Fruit fly (Drosophila melanogaster) whole organism, embryonic: ENCODE data around the gene CG31974.

ENCODE experiments used
- Bdp1 ChIP-seq: fragments of 200-800 bp; sonication (Bioruptor generic); optimal IDR thresholded peaks from 3 replicates; lab custom pipeline; 2016; ENCODE audit warnings: missing biosample characterization, missing genetic modification characterization
- CG10366 ChIP-seq: fragments of 200-800 bp; sonication (Bioruptor generic); IDR thresholded peaks from 2 replicates; pipeline ENCODE4 v1.3.6; 2022; ENCODE audit warnings: missing biosample characterization, missing genetic modification characterization
- CG10654 ChIP-seq: fragments of 200-800 bp; sonication (Bioruptor generic); optimal IDR thresholded peaks from 2 replicates; lab custom pipeline; 2016; ENCODE audit warnings: missing biosample characterization, missing genetic modification characterization
- CG12299 ChIP-seq: fragments of 200-800 bp; sonication (Bioruptor generic); optimal IDR thresholded peaks from 2 replicates; lab custom pipeline; 2018; ENCODE audit warnings: missing biosample characterization, mild to moderate bottlenecking, missing genetic modification characterization
- CG12659 ChIP-seq: fragments of 200-800 bp; sonication (Bioruptor generic); optimal IDR thresholded peaks from 3 replicates; lab custom pipeline; 2017; ENCODE audit warnings: mild to moderate bottlenecking, missing biosample characterization, missing genetic modification reagents, missing genetic modification characterization
- CG12942 ChIP-seq: fragments of 200-800 bp; sonication (Bioruptor generic); optimal IDR thresholded peaks from 3 replicates; lab custom pipeline; 2016; ENCODE audit warnings: missing biosample characterization, missing genetic modification characterization
- CG13287 ChIP-seq: fragments of 200-800 bp; sonication (Bioruptor generic); IDR thresholded peaks from 2 replicates; pipeline ENCODE4 v1.3.6; 2022; ENCODE audit warnings: missing biosample characterization, missing genetic modification characterization; ENCODE audit not compliant: partially characterized antibody
- CG13424 ChIP-seq: fragments of 200-800 bp; sonication (Bioruptor generic); optimal IDR thresholded peaks from 2 replicates; lab custom pipeline; 2019; ENCODE audit warnings: missing biosample characterization, mild to moderate bottlenecking, missing genetic modification characterization, moderate library complexity
- CG1529 ChIP-seq: fragments of 200-800 bp; sonication (Bioruptor generic); optimal IDR thresholded peaks from 3 replicates; lab custom pipeline; 2018; ENCODE audit warnings: missing biosample characterization, missing genetic modification characterization
- CG1603 ChIP-seq: fragments of 200-800 bp; sonication (Bioruptor generic); optimal IDR thresholded peaks from 2 replicates; lab custom pipeline; 2019; ENCODE audit warnings: missing biosample characterization, mild to moderate bottlenecking, missing genetic modification characterization, moderate library complexity
- CG17612 ChIP-seq: fragments of 200-800 bp; sonication (Bioruptor generic); IDR thresholded peaks from 2 replicates; pipeline ENCODE4 v1.3.6; 2022; ENCODE audit warnings: missing biosample characterization, missing genetic modification characterization
- CG18262 ChIP-seq: fragments of 200-800 bp; optimal IDR thresholded peaks from 3 replicates; lab custom pipeline; 2019; ENCODE audit warnings: missing biosample characterization, mild to moderate bottlenecking, missing genetic modification characterization, moderate library complexity
- CG33213 ChIP-seq: fragments of 200-800 bp; sonication (Bioruptor generic); optimal IDR thresholded peaks from 3 replicates; lab custom pipeline; 2016; ENCODE audit warnings: missing biosample characterization, missing genetic modification characterization
- CG34224 ChIP-seq: fragments of 200-800 bp; sonication (Bioruptor generic); IDR thresholded peaks from 3 replicates; pipeline ENCODE4 v1.3.6; 2022; ENCODE audit warnings: missing biosample characterization, missing genetic modification characterization; ENCODE audit not compliant: partially characterized antibody
- CG34376 ChIP-seq: fragments of 200-800 bp; sonication (Bioruptor generic); optimal IDR thresholded peaks from 2 replicates; lab custom pipeline; 2018; ENCODE audit warnings: missing biosample characterization, mild to moderate bottlenecking, missing genetic modification characterization
- CG3847 ChIP-seq: fragments of 200-800 bp; sonication (Bioruptor generic); IDR thresholded peaks from 2 replicates; pipeline ENCODE4 v1.3.6; 2022; ENCODE audit warnings: missing biosample characterization, missing genetic modification characterization
- CG4360 ChIP-seq: fragments of 200-800 bp; sonication (Bioruptor generic); IDR thresholded peaks from 2 replicates; pipeline ENCODE4 v1.3.6; 2022; ENCODE audit warnings: missing biosample characterization, missing genetic modification characterization
- CG4404 ChIP-seq: fragments of 200-800 bp; sonication (Bioruptor generic); IDR thresholded peaks from 2 replicates; pipeline ENCODE4 v1.3.6; 2022; ENCODE audit warnings: missing biosample characterization, missing genetic modification characterization
- CG4617 ChIP-seq: fragments of 200-800 bp; sonication (Bioruptor generic); optimal IDR thresholded peaks from 3 replicates; lab custom pipeline; 2016; ENCODE audit warnings: missing biosample characterization, missing genetic modification characterization, borderline replicate concordance
- CG7372 ChIP-seq: fragments of 200-800 bp; sonication (Bioruptor generic); IDR thresholded peaks from 2 replicates; pipeline ENCODE4 v1.3.6; 2022; ENCODE audit warnings: missing biosample characterization, missing genetic modification characterization
- CG7556 ChIP-seq: fragments of 200-800 bp; sonication (Bioruptor generic); optimal IDR thresholded peaks from 2 replicates; lab custom pipeline; 2017; ENCODE audit warnings: missing biosample characterization, mild to moderate bottlenecking, missing genetic modification characterization
- CG8290 ChIP-seq, 3 experiments: fragments of 200-800 bp; sonication (Bioruptor generic); optimal IDR thresholded peaks; 2 replicates each; lab custom pipeline; 2016 to 2019; ENCODE audit warnings: missing biosample characterization in 3 of 3, missing genetic modification characterization in 3 of 3, mild to moderate bottlenecking in 2 of 3, moderate library complexity in 1 of 3
- CG9727 ChIP-seq: fragments of 200-800 bp; sonication (Bioruptor generic); optimal IDR thresholded peaks from 3 replicates; lab custom pipeline; 2017; ENCODE audit warnings: missing biosample characterization, mild to moderate bottlenecking, missing genetic modification characterization
- CG9797 ChIP-seq: fragments of 200-800 bp; sonication (Bioruptor generic); optimal IDR thresholded peaks from 3 replicates; lab custom pipeline; 2018; ENCODE audit warnings: missing biosample characterization, mild to moderate bottlenecking, missing genetic modification characterization
- CTCF ChIP-seq: fragments of 200-800 bp; sonication (Bioruptor generic); optimal IDR thresholded peaks from 2 replicates; lab custom pipeline; 2017; ENCODE audit warnings: missing biosample characterization, mild to moderate bottlenecking, missing genetic modification characterization, moderate library complexity
- D19B ChIP-seq: fragments of 200-800 bp; sonication (Bioruptor generic); optimal IDR thresholded peaks from 2 replicates; lab custom pipeline; 2017; ENCODE audit warnings: missing biosample characterization, mild to moderate bottlenecking, missing genetic modification characterization
- Dip2 ChIP-seq: fragments of 200-800 bp; sonication (Bioruptor generic); IDR thresholded peaks from 2 replicates; pipeline ENCODE4 v1.3.6; 2022; ENCODE audit warnings: missing biosample characterization, missing genetic modification characterization
- Ets65A ChIP-seq: fragments of 200-800 bp; sonication (Bioruptor generic); peaks from one replicate; lab custom pipeline; 2016; ENCODE audit warnings: missing biosample characterization, missing genetic modification characterization
- Fer1 ChIP-seq: fragments of 200-800 bp; sonication (Bioruptor generic); optimal IDR thresholded peaks from 2 replicates; lab custom pipeline; 2017; ENCODE audit warnings: missing biosample characterization, mild to moderate bottlenecking, missing genetic modification characterization
- Hr51 ChIP-seq, 2 experiments: fragments of 200-800 bp; sonication (Bioruptor generic); optimal IDR thresholded peaks; 2 replicates in 1 of 2; 3 replicates in 1 of 2; lab custom pipeline; 2016 to 2018; ENCODE audit warnings: missing biosample characterization in 2 of 2, missing genetic modification characterization in 2 of 2, mild to moderate bottlenecking in 1 of 2, moderate library complexity in 1 of 2
- Mad ChIP-seq: fragments of 200-800 bp; sonication (Bioruptor generic); optimal IDR thresholded peaks from 2 replicates; lab custom pipeline; 2016; ENCODE audit warnings: missing biosample characterization, missing genetic modification characterization
- Myb ChIP-seq: fragments of 200-800 bp; sonication (Bioruptor generic); optimal IDR thresholded peaks from 2 replicates; lab custom pipeline; 2016; ENCODE audit warnings: missing biosample characterization, missing genetic modification characterization
- Oaz ChIP-seq: fragments of 200-800 bp; sonication (Bioruptor generic); IDR thresholded peaks from 2 replicates; pipeline ENCODE4 v1.3.6; 2022; ENCODE audit warnings: missing biosample characterization, missing genetic modification characterization
- Ptx1 ChIP-seq: fragments of 200-800 bp; sonication (Bioruptor generic); IDR thresholded peaks from 2 replicates; pipeline ENCODE4 v1.3.6; 2022; ENCODE audit warnings: missing biosample characterization, missing genetic modification characterization
- Trl ChIP-seq, 3 experiments: fragments of >200 bp in 2 of 3; fragments of 200-800 bp in 1 of 3; sonication (Bioruptor generic) in 1 of 3; optimal IDR thresholded peaks; 2 replicates in 1 of 3; 3 replicates in 2 of 3; lab custom pipeline; 2016 to 2017; ENCODE audit warnings: missing biosample characterization in 1 of 3, missing genetic modification characterization in 1 of 3
- cad ChIP-seq: fragments of >200 bp; optimal IDR thresholded peaks from 2 replicates; lab custom pipeline; 2017; ENCODE audit warnings: missing biosample characterization, missing genetic modification characterization
- chm ChIP-seq: fragments of 200-800 bp; sonication (Bioruptor generic); IDR thresholded peaks from 2 replicates; pipeline ENCODE4 v1.3.6; 2022; ENCODE audit warnings: missing biosample characterization, missing genetic modification characterization
- chn ChIP-seq: fragments of 200-800 bp; sonication (Bioruptor generic); optimal IDR thresholded peaks from 2 replicates; lab custom pipeline; 2016; ENCODE audit warnings: missing biosample characterization, missing genetic modification characterization
- da ChIP-seq: fragments of 200-800 bp; sonication (Bioruptor generic); optimal IDR thresholded peaks from 2 replicates; lab custom pipeline; 2016; ENCODE audit warnings: missing biosample characterization, missing genetic modification characterization
- ewg ChIP-seq: fragments of 200-800 bp; sonication (Bioruptor generic); optimal IDR thresholded peaks from 3 replicates; lab custom pipeline; 2017; ENCODE audit warnings: mild to moderate bottlenecking, missing biosample characterization, missing genetic modification reagents, missing genetic modification characterization
- gsb-n ChIP-seq: fragments of 200-800 bp; sonication (Bioruptor generic); optimal IDR thresholded peaks from 3 replicates; lab custom pipeline; 2018; ENCODE audit warnings: missing biosample characterization, mild to moderate bottlenecking, missing genetic modification characterization
- jigr1 ChIP-seq: fragments of 200-800 bp; sonication (Bioruptor generic); IDR thresholded peaks from 3 replicates; pipeline ENCODE4 v1.3.6; 2022; ENCODE audit warnings: missing biosample characterization, missing genetic modification characterization
- nerfin-2 ChIP-seq: fragments of 200-800 bp; sonication (Bioruptor generic); IDR thresholded peaks from 2 replicates; pipeline ENCODE4 v1.3.6; 2022; ENCODE audit warnings: missing biosample characterization, missing genetic modification characterization; ENCODE audit not compliant: partially characterized antibody
- odd ChIP-seq: fragments of 200-800 bp; sonication (Bioruptor generic); optimal IDR thresholded peaks from 2 replicates; lab custom pipeline; 2017; ENCODE audit warnings: missing biosample characterization, mild to moderate bottlenecking, missing genetic modification characterization
- pfk ChIP-seq: fragments of 200-800 bp; sonication (Bioruptor generic); optimal IDR thresholded peaks from 2 replicates; lab custom pipeline; 2018; ENCODE audit warnings: missing biosample characterization, mild to moderate bottlenecking, missing genetic modification characterization, moderate library complexity
- sna ChIP-seq: fragments of 200-800 bp; sonication (Bioruptor generic); IDR thresholded peaks from 2 replicates; pipeline ENCODE4 v1.3.6; 2022; ENCODE audit warnings: missing biosample characterization, missing genetic modification characterization; ENCODE audit not compliant: partially characterized antibody
- so ChIP-seq: fragments of 200-800 bp; sonication (Bioruptor generic); IDR thresholded peaks from 3 replicates; pipeline ENCODE4 v1.3.6; 2022; ENCODE audit warnings: missing biosample characterization, missing genetic modification characterization
- stc ChIP-seq: fragments of 200-800 bp; sonication (Bioruptor generic); IDR thresholded peaks from 2 replicates; pipeline ENCODE4 v1.3.6; 2022; ENCODE audit warnings: missing biosample characterization, missing genetic modification characterization
- sug ChIP-seq: fragments of 200-800 bp; optimal IDR thresholded peaks from 2 replicates; lab custom pipeline; 2019; ENCODE audit warnings: missing biosample characterization, mild to moderate bottlenecking, missing genetic modification characterization, moderate library complexity

The CG31974 gene

DNA sequence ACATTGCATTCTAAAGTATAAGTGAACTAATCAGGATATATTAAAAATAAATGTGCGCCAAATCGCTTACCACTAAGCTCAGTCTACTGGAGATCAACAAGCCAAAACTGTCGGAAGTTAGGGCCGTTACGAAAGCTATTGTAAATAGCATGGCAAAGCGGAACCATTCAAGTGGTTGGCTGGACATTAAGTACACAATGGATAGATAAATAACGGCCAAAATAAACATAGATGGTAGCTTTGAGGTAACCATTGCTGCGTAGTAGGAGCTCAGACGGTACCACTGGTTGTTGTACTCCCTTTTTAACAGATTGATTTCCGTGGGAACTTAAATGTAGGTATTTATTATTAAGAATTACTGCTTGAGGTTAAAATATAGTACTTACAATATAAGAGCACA is 25.1 kb downstream of the CG31974 start (continued):
- TF ChIP-seq CG8290 (GFP tag; optimal IDR thresholded peaks at IDR 0.05; lab: Kevin White, UChicago), result no peak
- TF ChIP-seq CG8290 (tag; optimal IDR thresholded peaks at IDR 0.05; lab: Kevin White, UChicago), result peak in 1 of 2 experiments; percentile 73

- TF ChIP-seq sug (tag; lab: Kevin White, UChicago) (no peak), CG12942 (GFP tag; lab: Kevin White, UChicago) (no peak), Hr51 (GFP tag; optimal IDR thresholded peaks at IDR 0.05; lab: Kevin White, UChicago) (no peak), CG3847 (GFP tag; lab: Robert Waterston, UW) (no peak), CG4617 (GFP tag; lab: Kevin White, UChicago) (no peak), CG12659 (GFP tag; lab: Kevin White, UChicago) (no peak), Ptx1 (GFP tag; lab: Robert Waterston, UW) (no peak), CG7556 (no peak), CG13287 (GFP tag; lab: Robert Waterston, UW) (no peak), gsb-n (no peak), jigr1 (GFP tag; lab: Robert Waterston, UW) (no peak), CG9727 (no peak), Fer1 (GFP tag; lab: Kevin White, UChicago) (no peak)
Observed at dm6 chr2L:116388-116787, 26.5 kb downstream of the CG31974 start, which contains the start of gene CG13694. TSS of gene CG13694 (minus strand) at chr2L:116488.

DNA sequence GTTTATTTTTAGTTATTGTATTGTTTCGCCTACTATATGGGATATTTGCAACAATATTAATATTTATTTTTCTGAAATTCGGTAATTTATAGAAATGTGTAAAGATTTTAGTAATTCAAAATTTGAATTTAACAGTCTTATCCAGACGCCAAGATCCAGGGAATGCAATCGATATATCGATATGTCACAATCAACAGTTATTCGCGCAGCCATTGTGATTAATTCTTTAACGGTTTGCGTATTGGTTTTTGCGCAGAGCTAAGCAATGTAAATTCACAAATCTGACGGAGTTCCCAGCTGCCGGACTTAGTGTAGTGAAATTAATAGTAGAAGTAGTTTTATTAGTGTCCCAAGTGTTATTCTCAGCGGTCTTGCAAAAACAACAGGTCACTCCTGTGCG is 28.5 kb downstream of the CG31974 start, which contains the start of gene ND-15:
Gene ND-15 (plus strand): TSS at position 298 of the 400 bp plus-strand sequence.
- TF ChIP-seq CG34376 (GFP tag; lab: Kevin White, UChicago) (no peak), CG10366 (GFP tag; lab: Robert Waterston, UW) (no peak), Ets65A (GFP tag; lab: Kevin White, UChicago) (no peak), Trl (optimal IDR thresholded peaks at IDR 0.05; lab: Kevin White, UChicago) (no peak), Trl (GFP tag; optimal IDR thresholded peaks at IDR 0.05; lab: Kevin White, UChicago) (no peak), CG13424 (tag; lab: Kevin White, UChicago) (no peak), da (GFP tag; lab: Kevin White, UChicago) (no peak), CG9797 (GFP tag; lab: Kevin White, UChicago) (no peak), Bdp1 (no peak), chm (GFP tag; lab: Robert Waterston, UW) (no peak), Dip2 (no peak), odd (GFP tag; lab: Kevin White, UChicago) (no peak), stc (no peak), pfk (GFP tag; lab: Kevin White, UChicago) (no peak), chn (GFP tag; lab: Kevin White, UChicago) (no peak), CG10654 (GFP tag; lab: Kevin White, UChicago) (no peak), Myb (peak; percentile 98), Oaz (GFP tag; lab: Robert Waterston, UW) (no peak), CG18262 (tag; lab: Kevin White, UChicago) (no peak), so (GFP tag; lab: Robert Waterston, UW) (no peak), cad (GFP tag; lab: Kevin White, UChicago) (no peak), CG12299 (no peak), CG4360 (GFP tag; lab: Robert Waterston, UW) (no peak), CG33213 (no peak), CTCF (GFP tag; lab: Kevin White, UChicago) (peak; percentile 43), CG7372 (no peak), D19B (no peak), CG34224 (GFP tag; lab: Robert Waterston, UW) (peak; percentile 76), ewg (GFP tag; lab: Kevin White, UChicago) (peak; percentile 65), Mad (no peak), sna (GFP tag; lab: Robert Waterston, UW) (peak; percentile 67; the same call in 1 of the 2 replicates), CG1529 (no peak), CG17612 (GFP tag; lab: Robert Waterston, UW) (no peak), nerfin-2 (0 out of 2 replicates have a peak, but pooled peaks have one; percentile 31), CG1603 (tag; lab: Kevin White, UChicago) (peak; percentile 65), CG4404 (GFP tag; lab: Robert Waterston, UW) (no peak)
